Fruit fly (Drosophila melanogaster): ENCODE data around the gene CG7369.

The CG7369 gene

dm6 chr3L:22731393-22731792 lies 10.2 kb upstream of the CG7369 start:
- no peak for TF ChIP-seq CG6813 (GFP tag; optimal IDR thresholded peaks at IDR 0.05)
- no peak for TF ChIP-seq CG4707 (GFP tag; optimal IDR thresholded peaks at IDR 0.05)
- TF ChIP-seq CG30020 (tag; optimal IDR thresholded peaks at IDR 0.05) = no peak
- TF ChIP-seq lab (GFP tag; optimal IDR thresholded peaks at IDR 0.05) = peak; percentile 41

dm6 chr3L:22733607-22734006 lies 8.0 kb upstream of the CG7369 start:
- TF ChIP-seq da (GFP tag; optimal IDR thresholded peaks at IDR 0.05) (no peak), unc-4 (GFP tag; IDR thresholded peaks at IDR 0.05; ENCODE audit: partially characterized antibody) (no peak), CG3726 (GFP tag; IDR thresholded peaks at IDR 0.05) (no peak), ftz-f1 (GFP tag; optimal IDR thresholded peaks at IDR 0.05) (peak; percentile 74), hth (optimal IDR thresholded peaks at IDR 0.05) (no peak), CG15011 (GFP tag; optimal IDR thresholded peaks at IDR 0.05) (no peak), dysf (GFP tag; IDR thresholded peaks at IDR 0.05) (no peak), slp2 (GFP tag; optimal IDR thresholded peaks at IDR 0.05) (no peak), Bgb (GFP tag; IDR thresholded peaks at IDR 0.05; ENCODE audit: partially characterized antibody) (peak; percentile 53), GATAe (GFP tag; conservative IDR thresholded peaks at IDR 0.05) (no peak), CG2199 (GFP tag; IDR thresholded peaks at IDR 0.05) (0 out of 3 replicates have a peak, but pooled peaks have one; percentile 13), CG1603 (tag; optimal IDR thresholded peaks at IDR 0.05) (no peak), bsh (GFP tag; optimal IDR thresholded peaks at IDR 0.05) (no peak), E2f2 (GFP tag; IDR thresholded peaks at IDR 0.05) (peak; percentile 21; the same call in 1 of the 2 replicates), knrl (GFP tag; IDR thresholded peaks at IDR 0.05; ENCODE audit: partially characterized antibody) (peak; percentile 22; the same call in 1 of the 3 replicates), CG15479 (GFP tag; optimal IDR thresholded peaks at IDR 0.05) (no peak), CTCF (GFP tag; optimal IDR thresholded peaks at IDR 0.05) (peak; percentile 64), hkb (optimal IDR thresholded peaks at IDR 0.05) (no peak), hkb (GFP tag; IDR thresholded peaks at IDR 0.05) (no peak), dan (GFP tag; IDR thresholded peaks at IDR 0.05) (no peak), fd3F (GFP tag; optimal IDR thresholded peaks at IDR 0.05) (no peak), Dp (GFP tag; optimal IDR thresholded peaks at IDR 0.05) (peak; percentile 31), sens (GFP tag) (peak; percentile 45), Doc2 (GFP tag; IDR thresholded peaks at IDR 0.05) (no peak), CG12391 (tag; optimal IDR thresholded peaks at IDR 0.05) (no peak)

dm6 chr3L:22737732-22738611 lies 3.6 kb upstream of the CG7369 start, which contains the start of gene CG11241:
CG11241 (minus strand) TSS chr3L:22738420.
- TF ChIP-seq CG15479 (GFP tag; optimal IDR thresholded peaks at IDR 0.05) = peak; percentile 32
- no peak for TF ChIP-seq Ets97D (GFP tag; optimal IDR thresholded peaks at IDR 0.05)
- peak; percentile 100 for TF ChIP-seq sug (tag; optimal IDR thresholded peaks at IDR 0.05)
- TF ChIP-seq Tbp (GFP tag; optimal IDR thresholded peaks at IDR 0.05) = no peak
- TF ChIP-seq btn (GFP tag; optimal IDR thresholded peaks at IDR 0.05) = no peak
- TF ChIP-seq H15 (GFP tag; IDR thresholded peaks at IDR 0.05) = no peak
- no peak for TF ChIP-seq pfk (GFP tag; optimal IDR thresholded peaks at IDR 0.05)
- TF ChIP-seq ftz-f1 (GFP tag; optimal IDR thresholded peaks at IDR 0.05) = peak; percentile 84
- TF ChIP-seq crc (GFP tag; optimal IDR thresholded peaks at IDR 0.05) = no peak
- no peak for TF ChIP-seq Lpt (GFP tag; optimal IDR thresholded peaks at IDR 0.05)
- no peak for TF ChIP-seq CG34224 (GFP tag; IDR thresholded peaks at IDR 0.05; ENCODE audit: partially characterized antibody)
- TF ChIP-seq CG6791 (GFP tag; IDR thresholded peaks at IDR 0.05; ENCODE audit: partially characterized antibody) = no peak
- TF ChIP-seq CG3847 (GFP tag; IDR thresholded peaks at IDR 0.05) = no peak
- TF ChIP-seq CG8359 (GFP tag; optimal IDR thresholded peaks at IDR 0.05; ENCODE audit: borderline replicate concordance) = no peak
- no peak for TF ChIP-seq CG11696 (GFP tag; IDR thresholded peaks at IDR 0.05)
- TF ChIP-seq lov (optimal IDR thresholded peaks at IDR 0.05) = no peak
- no peak for TF ChIP-seq lov (GFP tag; IDR thresholded peaks at IDR 0.05)
- TF ChIP-seq wek (GFP tag; optimal IDR thresholded peaks at IDR 0.05) = no peak
- peak; percentile 22 for TF ChIP-seq exex (tag; optimal IDR thresholded peaks at IDR 0.05)
- TF ChIP-seq ro (GFP tag; IDR thresholded peaks at IDR 0.05) = no peak
- no peak for TF ChIP-seq bbx (GFP tag; IDR thresholded peaks at IDR 0.05; ENCODE audit: partially characterized antibody)
- no peak for TF ChIP-seq Aef1 (GFP tag; IDR thresholded peaks at IDR 0.05)

Measured in whole organism, embryonic.